Fruit fly (Drosophila melanogaster) ovary, adult (tissue): ENCODE data around the gene CG13110.

Experiments
- CG17801 ChIP-seq: fragments of 200-800 bp; optimal IDR thresholded peaks from 2 replicates; lab custom pipeline; 2019; ENCODE audit warnings: missing biosample characterization, mild to moderate bottlenecking, missing genetic modification characterization, moderate library complexity; ENCODE audit not compliant: partially characterized antibody

CG13110 gene

dm6 chr2L:9397888-9398287 lies 47.6 kb downstream of the CG13110 start, which contains the start of gene CG4438:
Gene CG4438 (minus strand): TSS chr2L:9397988.
- TF ChIP-seq CG17801 (GFP tag; lab: Kevin White, UChicago), result no peak

- no peak for TF ChIP-seq CG17801 (GFP tag; lab: Kevin White, UChicago)
Observed at dm6 chr2L:9400153-9400552, 49.9 kb downstream of the CG13110 start.
